Worm (Caenorhabditis elegans): ENCODE results near the gene cah-3.

- TF ChIP-seq fos-1 (tag; optimal IDR thresholded peaks at IDR 0.05) (no peak), nhr-11 (tag; optimal IDR thresholded peaks at IDR 0.05) (no peak), nhr-28 (tag; optimal IDR thresholded peaks at IDR 0.05) (no peak), elt-2 (tag; optimal IDR thresholded peaks at IDR 0.05) (no peak), nhr-23 (tag; optimal IDR thresholded peaks at IDR 0.05) (no peak)
These were observed 49.1 kb downstream of the cah-3 start, which contains the start of gene pat-9 for ce11 chrX:16536230-16536940.

Measured in whole organism, L3 larva.